4 fruit fly cellular contexts compared by ENCODE assay signal in genomic region chr3L:8421808-8422586, dm6.
TF ChIP-seq lines count a peak whose summit lies in the region.

Gene CG32354, minus strand, starts transcription at chr3L:8422205.

- no peak for TF ChIP-seq CTCF in whole organism, embryonic (GFP tag; optimal IDR thresholded peaks at IDR 0.05; lab: Kevin White, UChicago)

TF ChIP-seq in whole organism, adult, 20 proteins besides CTCF, POLR2A, EP300 and RAD21:
- TF ChIP-seq CG14711 (tag; optimal IDR thresholded peaks at IDR 0.05; lab: Kevin White, UChicago) (no peak), kay (GFP tag; lab: Kevin White, UChicago; ENCODE audit: borderline replicate concordance) (no peak), CG5204 (GFP tag; optimal IDR thresholded peaks at IDR 0.05; lab: Kevin White, UChicago) (no peak), tj (GFP tag; optimal IDR thresholded peaks at IDR 0.05; lab: Kevin White, UChicago) (no peak), cic (GFP tag; optimal IDR thresholded peaks at IDR 0.05; lab: Kevin White, UChicago) (peak; percentile 24)

TF ChIP-seq in whole organism, embryonic, 481 proteins besides CTCF, POLR2A, EP300 and RAD21:
- no peak for TF ChIP-seq sd (tag; optimal IDR thresholded peaks at IDR 0.05; lab: Kevin White, UChicago)
- TF ChIP-seq E2f2 (GFP tag; IDR thresholded peaks at IDR 0.05; lab: Robert Waterston, UW): no peak
- TF ChIP-seq CG4360 (GFP tag; IDR thresholded peaks at IDR 0.05; lab: Robert Waterston, UW): peak; percentile 58
- TF ChIP-seq Drgx (GFP tag; IDR thresholded peaks at IDR 0.05; lab: Robert Waterston, UW): 0 out of 2 replicates have a peak, but pooled peaks have one; percentile 6
- no peak for TF ChIP-seq CG8359 (GFP tag; optimal IDR thresholded peaks at IDR 0.05; lab: Kevin White, UChicago; ENCODE audit: borderline replicate concordance)
- TF ChIP-seq phol (tag; optimal IDR thresholded peaks at IDR 0.05; lab: Kevin White, UChicago): peak; percentile 15
- TF ChIP-seq Gug (GFP tag; IDR thresholded peaks at IDR 0.05; lab: Robert Waterston, UW): peak; percentile 19; the same call in 2 of the 4 replicates
- TF ChIP-seq CG8281 (tag; optimal IDR thresholded peaks at IDR 0.05; lab: Kevin White, UChicago): peak; percentile 53
- TF ChIP-seq nom (GFP tag; optimal IDR thresholded peaks at IDR 0.05; lab: Kevin White, UChicago): peak; percentile 53
- TF ChIP-seq Adf1 (GFP tag; IDR thresholded peaks at IDR 0.05; lab: Robert Waterston, UW): peak; percentile 59
- peak; percentile 15 for TF ChIP-seq cg (GFP tag; optimal IDR thresholded peaks at IDR 0.05; lab: Kevin White, UChicago)

TF ChIP-seq in whole organism, prepupa, 60 proteins besides CTCF, POLR2A, EP300 and RAD21 (continues in another document):
- TF ChIP-seq CG1621 (tag; optimal IDR thresholded peaks at IDR 0.05; lab: Kevin White, UChicago): peak; percentile 17
- peak; percentile 16 for TF ChIP-seq CG34406 (GFP tag; optimal IDR thresholded peaks at IDR 0.05; lab: Kevin White, UChicago)
- no peak for TF ChIP-seq vri (GFP tag; optimal IDR thresholded peaks at IDR 0.05; lab: Kevin White, UChicago)
- peak; percentile 22 for TF ChIP-seq Met (GFP tag; optimal IDR thresholded peaks at IDR 0.05; lab: Kevin White, UChicago)
- peak; percentile 21 for TF ChIP-seq net (GFP tag; optimal IDR thresholded peaks at IDR 0.05; lab: Kevin White, UChicago)
- TF ChIP-seq fkh (GFP tag; optimal IDR thresholded peaks at IDR 0.05; lab: Kevin White, UChicago): no peak
- peak; percentile 10 for TF ChIP-seq CG9139 (GFP tag; optimal IDR thresholded peaks at IDR 0.05; lab: Kevin White, UChicago)
- TF ChIP-seq CG15336 (GFP tag; IDR thresholded peaks at IDR 0.05; lab: Robert Waterston, UW): 0 out of 2 replicates have a peak, but pooled peaks have one; percentile 30
- TF ChIP-seq CG3919 (GFP tag; optimal IDR thresholded peaks at IDR 0.05; lab: Kevin White, UChicago): peak; percentile 30
- TF ChIP-seq OdsH (GFP tag; optimal IDR thresholded peaks at IDR 0.05; lab: Kevin White, UChicago): peak; percentile 43
- peak; percentile 63; the same call in 2 of the 3 replicates for TF ChIP-seq CG6163 (GFP tag; IDR thresholded peaks at IDR 0.05; lab: Robert Waterston, UW)
- no peak for TF ChIP-seq Sox15 (GFP tag; optimal IDR thresholded peaks at IDR 0.05; lab: Kevin White, UChicago)
- peak; percentile 28 for TF ChIP-seq acj6 (GFP tag; optimal IDR thresholded peaks at IDR 0.05; lab: Kevin White, UChicago)
- no peak for TF ChIP-seq Hr39 (GFP tag; optimal IDR thresholded peaks at IDR 0.05; lab: Kevin White, UChicago)
- TF ChIP-seq Blimp-1 (GFP tag; optimal IDR thresholded peaks at IDR 0.05; lab: Kevin White, UChicago): no peak
- TF ChIP-seq dac (GFP tag; optimal IDR thresholded peaks at IDR 0.05; lab: Kevin White, UChicago): peak; percentile 53
- TF ChIP-seq Ets21C (GFP tag; optimal IDR thresholded peaks at IDR 0.05; lab: Kevin White, UChicago): no peak
- peak; percentile 68 for TF ChIP-seq CG6276 (GFP tag; optimal IDR thresholded peaks at IDR 0.05; lab: Kevin White, UChicago)
- no peak for TF ChIP-seq lz (GFP tag; optimal IDR thresholded peaks at IDR 0.05; lab: Kevin White, UChicago)
- TF ChIP-seq CG6808 (GFP tag; optimal IDR thresholded peaks at IDR 0.05; lab: Kevin White, UChicago): peak; percentile 25
- TF ChIP-seq CG11902 (GFP tag; optimal IDR thresholded peaks at IDR 0.05; lab: Kevin White, UChicago): no peak
- peak; percentile 79 for TF ChIP-seq Eip78C (GFP tag; lab: Kevin White, UChicago)
- TF ChIP-seq achi (GFP tag; optimal IDR thresholded peaks at IDR 0.05; lab: Kevin White, UChicago): peak; percentile 5
- no peak for TF ChIP-seq Hr38 (GFP tag; optimal IDR thresholded peaks at IDR 0.05; lab: Kevin White, UChicago)
- TF ChIP-seq CG7368 (GFP tag; optimal IDR thresholded peaks at IDR 0.05; lab: Kevin White, UChicago): no peak
- peak; percentile 72 for TF ChIP-seq Hr4 (GFP tag; optimal IDR thresholded peaks at IDR 0.05; lab: Kevin White, UChicago)
- TF ChIP-seq spab (GFP tag; optimal IDR thresholded peaks at IDR 0.05; lab: Kevin White, UChicago): no peak
- peak; percentile 4 for TF ChIP-seq CG3032 (tag; optimal IDR thresholded peaks at IDR 0.05; lab: Kevin White, UChicago)
- TF ChIP-seq eg (GFP tag; IDR thresholded peaks at IDR 0.05; lab: Robert Waterston, UW): 0 out of 3 replicates have a peak, but pooled peaks have one; percentile 43
- TF ChIP-seq Smox (GFP tag; optimal IDR thresholded peaks at IDR 0.05; lab: Kevin White, UChicago): no peak
- TF ChIP-seq ss (GFP tag; optimal IDR thresholded peaks at IDR 0.05; lab: Kevin White, UChicago): peak; percentile 21 to 65
- TF ChIP-seq salr (GFP tag; optimal IDR thresholded peaks at IDR 0.05; lab: Kevin White, UChicago): peak in 1 of 2 experiments; percentile 25
- TF ChIP-seq CG4318 (GFP tag; optimal IDR thresholded peaks at IDR 0.05; lab: Kevin White, UChicago): peak; percentile 75
- TF ChIP-seq Eip75B (GFP tag; optimal IDR thresholded peaks at IDR 0.05; lab: Kevin White, UChicago): peak; percentile 5
- TF ChIP-seq CG8119 (GFP tag; IDR thresholded peaks at IDR 0.05; lab: Robert Waterston, UW): peak; percentile 28; the same call in 1 of the 3 replicates
- no peak for TF ChIP-seq cyc (GFP tag; optimal IDR thresholded peaks at IDR 0.05; lab: Kevin White, UChicago)
- TF ChIP-seq CG10631 (GFP tag; optimal IDR thresholded peaks at IDR 0.05; lab: Kevin White, UChicago): peak; percentile 27

TF ChIP-seq in whole organism, pupa, 21 proteins besides CTCF, POLR2A, EP300 and RAD21:
- TF ChIP-seq Pif1B (GFP tag; optimal IDR thresholded peaks at IDR 0.05; lab: Kevin White, UChicago) (no peak), Pif1A (GFP tag; optimal IDR thresholded peaks at IDR 0.05; lab: Kevin White, UChicago) (peak; percentile 10), gl (tag; optimal IDR thresholded peaks at IDR 0.05; lab: Kevin White, UChicago) (peak; percentile 63), EcR (GFP tag; optimal IDR thresholded peaks at IDR 0.05; lab: Kevin White, UChicago) (no peak), CG14655 (GFP tag; optimal IDR thresholded peaks at IDR 0.05; lab: Kevin White, UChicago) (peak; percentile 46), CG12605 (GFP tag; IDR thresholded peaks at IDR 0.05; lab: Robert Waterston, UW) (peak; percentile 24; the same call in 1 of the 2 replicates), CG4496 (GFP tag; IDR thresholded peaks at IDR 0.05; lab: Robert Waterston, UW) (0 out of 3 replicates have a peak, but pooled peaks have one; percentile 20), rn (GFP tag; IDR thresholded peaks at IDR 0.05; lab: Robert Waterston, UW) (no peak), CG8301 (tag; optimal IDR thresholded peaks at IDR 0.05; lab: Kevin White, UChicago) (peak; percentile 16), CG8159 (tag; optimal IDR thresholded peaks at IDR 0.05; lab: Kevin White, UChicago) (peak; percentile 3)
